Fruit fly (Drosophila melanogaster) whole organism, prepupa: Measurements from ENCODE around the gene CG5107.
A peak's percentile ranks its signal among the peaks of the same experiment; 100 is the strongest.

ENCODE experiments used
- Blimp-1 ChIP-seq: fragments of 200-800 bp; sonication (Bioruptor generic); optimal IDR thresholded peaks from 3 replicates; lab custom pipeline; 2017; ENCODE audit warnings: missing biosample characterization, missing genetic modification characterization, mild to moderate bottlenecking, moderate library complexity, missing genetic modification reagents
- CG10669 ChIP-seq: fragments of 200-800 bp; sonication (Bioruptor generic); optimal IDR thresholded peaks from 3 replicates; lab custom pipeline; 2018; ENCODE audit warnings: missing biosample characterization, mild to moderate bottlenecking, missing genetic modification characterization, moderate library complexity
- CG11294 ChIP-seq: fragments of 200-800 bp; sonication (Bioruptor generic); IDR thresholded peaks from 2 replicates; pipeline ENCODE4 v1.3.6; 2022; ENCODE audit warnings: missing biosample characterization, missing genetic modification characterization
- CG11762 ChIP-seq: fragments of 200-800 bp; sonication (Bioruptor generic); optimal IDR thresholded peaks from 3 replicates; lab custom pipeline; 2016; ENCODE audit warnings: missing biosample characterization, missing genetic modification characterization; ENCODE audit not compliant: insufficient read depth
- CG15336 ChIP-seq: fragments of 200-800 bp; sonication (Bioruptor generic); IDR thresholded peaks from 2 replicates; pipeline ENCODE4 v1.3.6; 2022; ENCODE audit warnings: missing biosample characterization, missing genetic modification characterization
- CG1621 ChIP-seq: fragments of 200-800 bp; sonication (Bioruptor generic); optimal IDR thresholded peaks from 3 replicates; lab custom pipeline; 2018; ENCODE audit warnings: missing biosample characterization, mild to moderate bottlenecking, missing genetic modification characterization
- CG16779 ChIP-seq: fragments of 200-800 bp; sonication (Bioruptor generic); optimal IDR thresholded peaks from 3 replicates; lab custom pipeline; 2017; ENCODE audit warnings: missing biosample characterization, mild to moderate bottlenecking, missing genetic modification characterization
- CG31627 ChIP-seq: fragments of 200-800 bp; sonication (Bioruptor generic); optimal IDR thresholded peaks from 3 replicates; lab custom pipeline; 2016; ENCODE audit warnings: missing biosample characterization, missing genetic modification characterization
- CG32006 ChIP-seq: fragments of 200-800 bp; sonication (Bioruptor generic); optimal IDR thresholded peaks from 3 replicates; lab custom pipeline; 2017; ENCODE audit warnings: missing biosample characterization, mild to moderate bottlenecking, missing genetic modification characterization
- CG34406 ChIP-seq: fragments of 200-800 bp; sonication (Bioruptor generic); optimal IDR thresholded peaks from 3 replicates; lab custom pipeline; 2016; ENCODE audit warnings: missing biosample characterization, missing genetic modification characterization
- CG3919 ChIP-seq: fragments of 200-800 bp; sonication (Bioruptor generic); optimal IDR thresholded peaks from 3 replicates; lab custom pipeline; 2016; ENCODE audit warnings: missing biosample characterization, missing genetic modification characterization
- CG4318 ChIP-seq: fragments of 200-800 bp; sonication (Bioruptor generic); optimal IDR thresholded peaks from 3 replicates; lab custom pipeline; 2017; ENCODE audit warnings: missing biosample characterization, mild to moderate bottlenecking, missing genetic modification characterization
- CG6163 ChIP-seq: fragments of 200-800 bp; sonication (Bioruptor generic); IDR thresholded peaks from 3 replicates; pipeline ENCODE4 v1.3.6; 2022; ENCODE audit warnings: missing biosample characterization, missing genetic modification characterization
- CG6276 ChIP-seq: fragments of 200-800 bp; sonication (Bioruptor generic); optimal IDR thresholded peaks from 2 replicates; lab custom pipeline; 2017; ENCODE audit warnings: missing biosample characterization, mild to moderate bottlenecking, missing genetic modification characterization
- CG6792 ChIP-seq: fragments of 200-800 bp; sonication (Bioruptor generic); optimal IDR thresholded peaks from 3 replicates; lab custom pipeline; 2016; ENCODE audit warnings: missing biosample characterization, missing genetic modification characterization
- CG6808 ChIP-seq: fragments of 200-800 bp; sonication (Bioruptor generic); optimal IDR thresholded peaks from 3 replicates; lab custom pipeline; 2017; ENCODE audit warnings: missing biosample characterization, missing genetic modification characterization, mild to moderate bottlenecking, moderate library complexity, missing genetic modification reagents
- CG7368 ChIP-seq: fragments of 200-800 bp; sonication (Bioruptor generic); optimal IDR thresholded peaks from 3 replicates; lab custom pipeline; 2016; ENCODE audit warnings: missing biosample characterization, missing genetic modification characterization
- CG8119 ChIP-seq: fragments of 200-800 bp; sonication (Bioruptor generic); IDR thresholded peaks from 3 replicates; pipeline ENCODE4 v1.3.6; 2022; ENCODE audit warnings: missing biosample characterization, missing genetic modification characterization
- CG8632 ChIP-seq: fragments of 200-800 bp; sonication (Bioruptor generic); optimal IDR thresholded peaks from 3 replicates; lab custom pipeline; 2016; ENCODE audit warnings: missing biosample characterization, missing genetic modification characterization
- Eip75B ChIP-seq: fragments of 200-800 bp; sonication (Bioruptor generic); optimal IDR thresholded peaks from 3 replicates; lab custom pipeline; 2016; ENCODE audit warnings: missing biosample characterization, missing genetic modification characterization
- Eip78C ChIP-seq: fragments of 200-800 bp; sonication (Bioruptor generic); peaks from one replicate; lab custom pipeline; 2016; ENCODE audit warnings: missing biosample characterization, missing genetic modification characterization
- Eip93F ChIP-seq: fragments of 200-800 bp; sonication (Bioruptor generic); optimal IDR thresholded peaks from 2 replicates; lab custom pipeline; 2016; ENCODE audit warnings: missing biosample characterization, mild to moderate bottlenecking, missing genetic modification characterization
- Ets21C ChIP-seq: fragments of 200-800 bp; sonication (Bioruptor generic); optimal IDR thresholded peaks from 3 replicates; lab custom pipeline; 2016; ENCODE audit warnings: missing biosample characterization, missing genetic modification characterization
- Hr38 ChIP-seq: sonication (Bioruptor generic); optimal IDR thresholded peaks from 2 replicates; lab custom pipeline; 2016; ENCODE audit warnings: missing biosample characterization, missing genetic modification characterization
- Hr39 ChIP-seq: fragments of 200-800 bp; sonication (Bioruptor generic); optimal IDR thresholded peaks from 2 replicates; lab custom pipeline; 2016; ENCODE audit warnings: missing biosample characterization, missing genetic modification characterization
- Hr4 ChIP-seq: fragments of 200-800 bp; sonication (Bioruptor generic); optimal IDR thresholded peaks from 3 replicates; lab custom pipeline; 2016; ENCODE audit warnings: missing biosample characterization, missing genetic modification characterization
- Met ChIP-seq: fragments of 200-800 bp; sonication (Bioruptor generic); optimal IDR thresholded peaks from 3 replicates; lab custom pipeline; 2016; ENCODE audit warnings: missing biosample characterization, missing genetic modification characterization
- OdsH ChIP-seq: fragments of 200-800 bp; sonication (Bioruptor generic); optimal IDR thresholded peaks from 3 replicates; lab custom pipeline; 2016; ENCODE audit warnings: missing biosample characterization, missing genetic modification characterization
- Smox ChIP-seq: fragments of 200-800 bp; sonication (Bioruptor generic); optimal IDR thresholded peaks from 3 replicates; lab custom pipeline; 2016; ENCODE audit warnings: missing biosample characterization, missing genetic modification characterization
- Sox14 ChIP-seq: fragments of 200-800 bp; sonication (Bioruptor generic); optimal IDR thresholded peaks from 3 replicates; lab custom pipeline; 2016; ENCODE audit warnings: missing biosample characterization, missing genetic modification characterization
- Sox15 ChIP-seq: fragments of 200-800 bp; sonication (Bioruptor generic); optimal IDR thresholded peaks from 3 replicates; lab custom pipeline; 2016; ENCODE audit warnings: missing biosample characterization, missing genetic modification characterization
- acj6 ChIP-seq: fragments of 200-800 bp; sonication (Bioruptor generic); optimal IDR thresholded peaks from 3 replicates; lab custom pipeline; 2016; ENCODE audit warnings: missing biosample characterization, missing genetic modification characterization
- cyc ChIP-seq: fragments of 200-800 bp; sonication (Bioruptor generic); optimal IDR thresholded peaks from 3 replicates; lab custom pipeline; 2016; ENCODE audit warnings: missing biosample characterization, missing genetic modification characterization
- dac ChIP-seq: fragments of 200-800 bp; sonication (Bioruptor generic); optimal IDR thresholded peaks from 2 replicates; lab custom pipeline; 2017; ENCODE audit warnings: missing biosample characterization, mild to moderate bottlenecking, missing genetic modification characterization
- dsx ChIP-seq: fragments of 200-800 bp; optimal IDR thresholded peaks from 3 replicates; lab custom pipeline; 2019; ENCODE audit warnings: missing biosample characterization, mild to moderate bottlenecking, missing genetic modification characterization, moderate library complexity; ENCODE audit not compliant: poor library complexity, severe bottlenecking
- fd59A ChIP-seq: fragments of 200-800 bp; sonication (Bioruptor generic); optimal IDR thresholded peaks from 2 replicates; lab custom pipeline; 2017; ENCODE audit warnings: missing biosample characterization, mild to moderate bottlenecking, missing genetic modification characterization, missing genetic modification reagents
- fd85E ChIP-seq: fragments of 200-800 bp; sonication (Bioruptor generic); optimal IDR thresholded peaks from 3 replicates; lab custom pipeline; 2016; ENCODE audit warnings: missing biosample characterization, missing genetic modification characterization
- fkh ChIP-seq: fragments of 200-800 bp; sonication (Bioruptor generic); optimal IDR thresholded peaks from 3 replicates; lab custom pipeline; 2017; ENCODE audit warnings: missing biosample characterization, mild to moderate bottlenecking, missing genetic modification characterization, moderate library complexity
- lz ChIP-seq: fragments of 200-800 bp; sonication (Bioruptor generic); optimal IDR thresholded peaks from 3 replicates; lab custom pipeline; 2016; ENCODE audit warnings: missing biosample characterization, missing genetic modification characterization
- net ChIP-seq: fragments of 200-800 bp; sonication (Bioruptor generic); optimal IDR thresholded peaks from 3 replicates; lab custom pipeline; 2016; ENCODE audit warnings: missing biosample characterization, missing genetic modification characterization
- salr ChIP-seq, 2 experiments: fragments of 200-800 bp; sonication (Bioruptor generic); optimal IDR thresholded peaks; 3 replicates each; lab custom pipeline; 2016 to 2018; ENCODE audit warnings: missing biosample characterization in 2 of 2, missing genetic modification characterization in 2 of 2, mild to moderate bottlenecking in 1 of 2
- spab ChIP-seq: fragments of 200-800 bp; sonication (Bioruptor generic); optimal IDR thresholded peaks from 2 replicates; lab custom pipeline; 2017; ENCODE audit warnings: missing biosample characterization, mild to moderate bottlenecking, missing genetic modification characterization, missing genetic modification reagents
- ss ChIP-seq, 2 experiments: fragments of 200-800 bp; sonication (Bioruptor generic); optimal IDR thresholded peaks; 2 replicates in 1 of 2; 3 replicates in 1 of 2; lab custom pipeline; 2017 to 2018; ENCODE audit warnings: mild to moderate bottlenecking in 2 of 2, missing biosample characterization in 2 of 2, missing genetic modification characterization in 2 of 2, moderate library complexity in 1 of 2
- svp ChIP-seq: fragments of 200-800 bp; sonication (Bioruptor generic); peaks from one replicate; lab custom pipeline; 2016; ENCODE audit warnings: missing biosample characterization, missing genetic modification characterization
- topi ChIP-seq: fragments of 200-800 bp; sonication (Bioruptor generic); optimal IDR thresholded peaks from 3 replicates; lab custom pipeline; 2016; ENCODE audit warnings: missing biosample characterization, missing genetic modification characterization
- vri ChIP-seq: fragments of 200-800 bp; sonication (Bioruptor generic); optimal IDR thresholded peaks from 3 replicates; lab custom pipeline; 2016; ENCODE audit warnings: missing biosample characterization, mild to moderate bottlenecking, missing genetic modification characterization

CG5107 gene

dm6 chr3R:25490375-25490774 is 14.6 kb upstream of the CG5107 start (continued):
- peak; percentile 89 for TF ChIP-seq Hr4
- TF ChIP-seq cyc (GFP tag; lab: Kevin White, UChicago), result peak; percentile 34
- peak; percentile 47 for TF ChIP-seq Sox14
- no peak for TF ChIP-seq Eip75B (GFP tag; lab: Kevin White, UChicago)
- TF ChIP-seq CG3919 (GFP tag; lab: Kevin White, UChicago), result peak; percentile 36
- TF ChIP-seq Ets21C, result no peak
- peak; percentile 40 for TF ChIP-seq CG31627 (GFP tag; lab: Kevin White, UChicago)
- TF ChIP-seq Blimp-1, result no peak
- TF ChIP-seq CG10669, result peak; percentile 24
- TF ChIP-seq fkh (GFP tag; lab: Kevin White, UChicago), result peak; percentile 44
- peak; percentile 11 for TF ChIP-seq Eip93F (GFP tag; lab: Kevin White, UChicago)
- peak; percentile 29 for TF ChIP-seq CG34406
- peak; percentile 57 for TF ChIP-seq net
- TF ChIP-seq topi (GFP tag; lab: Kevin White, UChicago), result peak; percentile 52
- peak; percentile 87 for TF ChIP-seq CG15336 (GFP tag; lab: Robert Waterston, UW)
- peak; percentile 39 for TF ChIP-seq Smox (GFP tag; lab: Kevin White, UChicago)
- TF ChIP-seq CG6163 (GFP tag; lab: Robert Waterston, UW), result peak; percentile 72
- no peak for TF ChIP-seq fd85E (GFP tag; lab: Kevin White, UChicago)
- TF ChIP-seq CG1621 (tag; lab: Kevin White, UChicago), result no peak
- TF ChIP-seq CG16779 (tag; lab: Kevin White, UChicago), result peak; percentile 29
- no peak for TF ChIP-seq ss (GFP tag; optimal IDR thresholded peaks at IDR 0.05; lab: Kevin White, UChicago)
- TF ChIP-seq CG32006, result peak; percentile 90
- peak; percentile 86 for TF ChIP-seq OdsH (GFP tag; lab: Kevin White, UChicago)
- TF ChIP-seq Sox15 (GFP tag; lab: Kevin White, UChicago), result peak; percentile 57
- TF ChIP-seq CG8632 (GFP tag; lab: Kevin White, UChicago), result no peak
- TF ChIP-seq svp (GFP tag; lab: Kevin White, UChicago), result peak; percentile 62
- peak; percentile 32 for TF ChIP-seq lz (GFP tag; lab: Kevin White, UChicago)

- TF ChIP-seq fkh (GFP tag; lab: Kevin White, UChicago), result peak; percentile 49
- peak; percentile 44 for TF ChIP-seq CG34406
- TF ChIP-seq Hr38 (GFP tag; lab: Kevin White, UChicago), result no peak
- TF ChIP-seq fd59A (GFP tag; lab: Kevin White, UChicago), result peak; percentile 18
- TF ChIP-seq CG8119 (GFP tag; lab: Robert Waterston, UW), result peak; percentile 22; the same call in 1 of the 3 replicates
- TF ChIP-seq CG6276 (GFP tag; lab: Kevin White, UChicago), result peak; percentile 24
- no peak for TF ChIP-seq CG4318
- peak; percentile 70 for TF ChIP-seq svp (GFP tag; lab: Kevin White, UChicago)
- TF ChIP-seq OdsH (GFP tag; lab: Kevin White, UChicago), result peak; percentile 0
- peak; percentile 6; the same call in 1 of the 2 replicates for TF ChIP-seq CG11294 (GFP tag; lab: Robert Waterston, UW)
- peak; percentile 61 for TF ChIP-seq CG1621 (tag; lab: Kevin White, UChicago)
- no peak for TF ChIP-seq Eip93F (GFP tag; lab: Kevin White, UChicago)
- no peak for TF ChIP-seq Hr4
- TF ChIP-seq Met, result no peak
- TF ChIP-seq cyc (GFP tag; lab: Kevin White, UChicago), result no peak
- TF ChIP-seq Eip78C (GFP tag; lab: Kevin White, UChicago), result peak; percentile 44
- TF ChIP-seq CG7368 (GFP tag; lab: Kevin White, UChicago), result no peak
- TF ChIP-seq dac, result no peak
- TF ChIP-seq Sox15 (GFP tag; lab: Kevin White, UChicago), result no peak
- peak; percentile 27 for TF ChIP-seq Hr39 (GFP tag; lab: Kevin White, UChicago)
- TF ChIP-seq Blimp-1, result peak; percentile 2
- TF ChIP-seq dsx (GFP tag; lab: Kevin White, UChicago), result peak; percentile 6
- TF ChIP-seq salr (GFP tag; optimal IDR thresholded peaks at IDR 0.05; lab: Kevin White, UChicago), result no peak
- no peak for TF ChIP-seq Eip75B (GFP tag; lab: Kevin White, UChicago)
- no peak for TF ChIP-seq acj6 (GFP tag; lab: Kevin White, UChicago)
- peak in 1 of 2 experiments; percentile 24 for TF ChIP-seq ss (GFP tag; optimal IDR thresholded peaks at IDR 0.05; lab: Kevin White, UChicago)
- TF ChIP-seq CG6792 (GFP tag; lab: Kevin White, UChicago), result no peak
- peak; percentile 28 for TF ChIP-seq CG32006
- TF ChIP-seq CG11762 (GFP tag; lab: Kevin White, UChicago), result no peak
- no peak for TF ChIP-seq topi (GFP tag; lab: Kevin White, UChicago)
- peak; percentile 36 for TF ChIP-seq CG6808 (GFP tag; lab: Kevin White, UChicago)
- peak; percentile 0 for TF ChIP-seq Smox (GFP tag; lab: Kevin White, UChicago)
- TF ChIP-seq spab (GFP tag; lab: Kevin White, UChicago), result peak; percentile 4
- peak; percentile 9 for TF ChIP-seq vri
Measured at dm6 chr3R:25490778-25491664, 14.0 kb upstream of the CG5107 start, which contains the start of the genes Gnpat and CG5112. Gene Gnpat, minus strand, starts transcription at chr3R:25490936. Gene CG5112, plus strand, starts transcription at chr3R:25491460.
